Worm (Caenorhabditis elegans) whole organism, early embryonic: Measurements from ENCODE around the gene C29F9.2.

ENCODE experiments used
- B0310.2 ChIP-seq: sonication (generic microtip); optimal IDR thresholded peaks from 2 replicates; lab custom pipeline; 2016; ENCODE audit warnings: mild to moderate bottlenecking, missing genetic modification characterization, missing compliant biosample characterization
- F13C5.2 ChIP-seq: sonication (generic microtip); optimal IDR thresholded peaks from 2 replicates; lab custom pipeline; 2017; ENCODE audit warnings: mild to moderate bottlenecking, missing genetic modification characterization, inconsistent platforms, missing compliant biosample characterization
- ama-1 ChIP-seq: fragments of 150-350 bp; optimal IDR thresholded peaks from 2 replicates; lab custom pipeline; 2014
- ceh-13 ChIP-seq: fragments of 200-800 bp; sonication (Bioruptor generic); optimal IDR thresholded peaks from 2 replicates; lab custom pipeline; 2018; ENCODE audit warnings: mild to moderate bottlenecking, missing genetic modification characterization, missing compliant biosample characterization
- ceh-36 ChIP-seq: sonication (generic microtip); optimal IDR thresholded peaks from 2 replicates; lab custom pipeline; 2016; ENCODE audit warnings: missing genetic modification characterization, inconsistent platforms, missing compliant biosample characterization
- ets-7 ChIP-seq: sonication (generic microtip); optimal IDR thresholded peaks from 2 replicates; lab custom pipeline; 2016; ENCODE audit warnings: missing genotype, missing genetic modification characterization, missing compliant biosample characterization
- hmg-4 ChIP-seq: fragments of 200-800 bp; sonication (Bioruptor generic); optimal IDR thresholded peaks from 2 replicates; lab custom pipeline; 2018; ENCODE audit warnings: mild to moderate bottlenecking, missing genetic modification characterization, missing compliant biosample characterization
- hnd-1 ChIP-seq: sonication (generic microtip); optimal IDR thresholded peaks from 2 replicates; lab custom pipeline; 2016; ENCODE audit warnings: missing genetic modification characterization, missing compliant biosample characterization
- pes-1 ChIP-seq: fragments of 200-800 bp; sonication (Bioruptor generic); IDR thresholded peaks from 2 replicates; pipeline ENCODE4 v1.3.6; 2022; ENCODE audit warnings: missing genetic modification reagents, missing genetic modification characterization, missing compliant biosample characterization

DNA sequence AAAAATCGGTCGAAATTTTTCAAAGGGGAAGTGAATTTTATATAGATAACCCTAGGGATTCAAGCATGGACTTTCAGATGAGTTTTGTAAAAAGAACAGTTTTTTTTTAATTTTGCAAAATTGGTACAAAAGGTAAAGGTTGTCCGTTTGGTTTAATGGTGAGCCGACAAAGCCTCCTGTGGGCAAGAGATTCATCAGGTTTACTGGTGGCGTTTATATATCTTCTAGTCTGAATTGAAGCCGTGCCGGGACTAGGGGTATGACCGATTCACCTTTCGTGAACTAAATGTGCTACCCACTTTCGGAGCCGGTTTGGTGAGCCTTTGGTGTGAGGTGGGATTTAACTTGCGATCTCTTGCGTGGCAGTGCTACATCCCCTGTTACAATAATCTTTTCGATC is 47.4 kb downstream of the C29F9.2 start:
- TF ChIP-seq hmg-4 (no peak), pes-1 (no peak), hnd-1 (tag; lab: Kevin White, UChicago) (no peak), ama-1 (lab: Kevin White, UChicago) (peak; percentile 91), ceh-13 (GFP tag; lab: Kevin White, UChicago) (no peak), ets-7 (tag; lab: Kevin White, UChicago) (no peak), B0310.2 (tag; lab: Kevin White, UChicago) (no peak), F13C5.2 (no peak), ceh-36 (tag; lab: Kevin White, UChicago) (no peak)
